Fruit fly (Drosophila melanogaster) whole organism, embryonic: ENCODE data around the gene slam.

Experiments used
- Abd-B ChIP-seq: fragments of 200-800 bp; sonication (Bioruptor generic); optimal IDR thresholded peaks from 2 replicates; lab custom pipeline; 2018; ENCODE audit warnings: missing biosample characterization, mild to moderate bottlenecking, missing genetic modification characterization, moderate library complexity
- Adf1 ChIP-seq: fragments of 200-800 bp; sonication (Bioruptor generic); IDR thresholded peaks from 2 replicates; pipeline ENCODE4 v1.3.6; 2022; ENCODE audit warnings: missing biosample characterization, missing genetic modification characterization
- BEAF-32 ChIP-seq: fragments of 200-800 bp; sonication (Bioruptor generic); optimal IDR thresholded peaks from 3 replicates; lab custom pipeline; 2017; ENCODE audit warnings: missing biosample characterization, missing genetic modification characterization, mild to moderate bottlenecking, moderate library complexity, missing genetic modification reagents
- Bgb ChIP-seq: fragments of 200-800 bp; sonication (Bioruptor generic); IDR thresholded peaks from 2 replicates; pipeline ENCODE4 v1.3.6; 2022; ENCODE audit warnings: missing biosample characterization, missing genetic modification characterization; ENCODE audit not compliant: partially characterized antibody
- CG10147 ChIP-seq: fragments of 200-800 bp; sonication (Bioruptor generic); optimal IDR thresholded peaks from 2 replicates; lab custom pipeline; 2019; ENCODE audit warnings: missing biosample characterization, mild to moderate bottlenecking, missing genetic modification characterization, moderate library complexity
- CG10274 ChIP-seq: fragments of 200-800 bp; sonication (Bioruptor generic); optimal IDR thresholded peaks from 3 replicates; lab custom pipeline; 2017; ENCODE audit warnings: missing biosample characterization, mild to moderate bottlenecking, missing genetic modification characterization
- CG10431 ChIP-seq: fragments of 200-800 bp; sonication (Bioruptor generic); optimal IDR thresholded peaks from 3 replicates; lab custom pipeline; 2018; ENCODE audit warnings: missing biosample characterization, mild to moderate bottlenecking, missing genetic modification characterization
- CG12942 ChIP-seq: fragments of 200-800 bp; sonication (Bioruptor generic); optimal IDR thresholded peaks from 3 replicates; lab custom pipeline; 2016; ENCODE audit warnings: missing biosample characterization, missing genetic modification characterization
- CG13287 ChIP-seq: fragments of 200-800 bp; sonication (Bioruptor generic); IDR thresholded peaks from 2 replicates; pipeline ENCODE4 v1.3.6; 2022; ENCODE audit warnings: missing biosample characterization, missing genetic modification characterization; ENCODE audit not compliant: partially characterized antibody
- CG1602 ChIP-seq: fragments of 200-800 bp; sonication (Bioruptor generic); optimal IDR thresholded peaks from 3 replicates; lab custom pipeline; 2016; ENCODE audit warnings: missing biosample characterization, missing genetic modification characterization
- CG1603 ChIP-seq: fragments of 200-800 bp; sonication (Bioruptor generic); optimal IDR thresholded peaks from 2 replicates; lab custom pipeline; 2019; ENCODE audit warnings: missing biosample characterization, mild to moderate bottlenecking, missing genetic modification characterization, moderate library complexity
- CG1647 ChIP-seq: fragments of 200-800 bp; sonication (Bioruptor generic); optimal IDR thresholded peaks from 3 replicates; lab custom pipeline; 2016; ENCODE audit warnings: missing biosample characterization, missing genetic modification characterization
- CG2712 ChIP-seq: fragments of 200-800 bp; optimal IDR thresholded peaks from 3 replicates; lab custom pipeline; 2019; ENCODE audit warnings: missing biosample characterization, mild to moderate bottlenecking, missing genetic modification characterization, moderate library complexity
- CG2889 ChIP-seq: fragments of 200-800 bp; sonication (Bioruptor generic); IDR thresholded peaks from 3 replicates; pipeline ENCODE4 v1.3.6; 2022; ENCODE audit warnings: missing biosample characterization, missing genetic modification characterization
- CG32772 ChIP-seq: fragments of 200-800 bp; sonication (Bioruptor generic); IDR thresholded peaks from 2 replicates; pipeline ENCODE4 v1.3.6; 2022; ENCODE audit warnings: missing biosample characterization, missing genetic modification characterization
- CG4424 ChIP-seq: fragments of 200-800 bp; sonication (Bioruptor generic); optimal IDR thresholded peaks from 3 replicates; lab custom pipeline; 2016; ENCODE audit warnings: missing biosample characterization, missing genetic modification characterization
- CkIIα-i1 ChIP-seq: fragments of 200-800 bp; sonication (Bioruptor generic); IDR thresholded peaks from 2 replicates; pipeline ENCODE4 v1.3.6; 2022; ENCODE audit warnings: missing biosample characterization, missing genetic modification characterization
- D ChIP-seq, 2 experiments: fragments of 200-800 bp in 1 of 2; fragments of >200 bp in 1 of 2; sonication (Bioruptor generic) in 1 of 2; optimal IDR thresholded peaks; 2 replicates in 1 of 2; 3 replicates in 1 of 2; lab custom pipeline; 2017; ENCODE audit warnings: mild to moderate bottlenecking in 1 of 2, missing biosample characterization in 1 of 2, missing genetic modification characterization in 1 of 2, missing genetic modification reagents in 1 of 2
- Hmx ChIP-seq: fragments of 200-800 bp; sonication (Bioruptor generic); optimal IDR thresholded peaks from 2 replicates; lab custom pipeline; 2016; ENCODE audit warnings: missing biosample characterization, missing genetic modification characterization
- Jarid2 ChIP-seq: fragments of 200-800 bp; sonication (Bioruptor generic); optimal IDR thresholded peaks from 3 replicates; lab custom pipeline; 2017; ENCODE audit warnings: mild to moderate bottlenecking, missing biosample characterization, missing genetic modification reagents, missing genetic modification characterization
- Lhr ChIP-seq: fragments of 200-800 bp; sonication (Bioruptor generic); optimal IDR thresholded peaks from 3 replicates; lab custom pipeline; 2017; ENCODE audit warnings: mild to moderate bottlenecking, missing biosample characterization, missing genetic modification reagents, missing genetic modification characterization
- Meics ChIP-seq: fragments of 200-800 bp; sonication (Bioruptor generic); optimal IDR thresholded peaks from 2 replicates; lab custom pipeline; 2017; ENCODE audit warnings: missing biosample characterization, mild to moderate bottlenecking, missing genetic modification characterization
- Poxn ChIP-seq: fragments of 200-800 bp; sonication (Bioruptor generic); IDR thresholded peaks from 2 replicates; pipeline ENCODE4 v1.3.6; 2022; ENCODE audit warnings: missing biosample characterization, missing genetic modification characterization
- Side ChIP-seq: fragments of 200-800 bp; sonication (Bioruptor generic); optimal IDR thresholded peaks from 2 replicates; lab custom pipeline; 2016; ENCODE audit warnings: missing biosample characterization, missing genetic modification characterization
- Sry-δ ChIP-seq: fragments of 200-800 bp; sonication (Bioruptor generic); optimal IDR thresholded peaks from 2 replicates; lab custom pipeline; 2016; ENCODE audit warnings: missing biosample characterization, missing genetic modification characterization
- bbx ChIP-seq: fragments of 200-800 bp; sonication (Bioruptor generic); IDR thresholded peaks from 2 replicates; pipeline ENCODE4 v1.3.6; 2022; ENCODE audit warnings: missing biosample characterization, missing genetic modification characterization; ENCODE audit not compliant: partially characterized antibody
- chm ChIP-seq: fragments of 200-800 bp; sonication (Bioruptor generic); IDR thresholded peaks from 2 replicates; pipeline ENCODE4 v1.3.6; 2022; ENCODE audit warnings: missing biosample characterization, missing genetic modification characterization
- dpn ChIP-seq, 2 experiments: fragments of 200-800 bp; sonication (Bioruptor generic); optimal IDR thresholded peaks; 3 replicates each; lab custom pipeline; 2016; ENCODE audit warnings: missing biosample characterization in 2 of 2, missing genetic modification characterization in 2 of 2
- fd102C ChIP-seq: fragments of 200-800 bp; sonication (Bioruptor generic); optimal IDR thresholded peaks from 2 replicates; lab custom pipeline; 2018; ENCODE audit warnings: missing biosample characterization, mild to moderate bottlenecking, missing genetic modification characterization, moderate library complexity
- her ChIP-seq: fragments of 200-800 bp; sonication (Bioruptor generic); optimal IDR thresholded peaks from 2 replicates; lab custom pipeline; 2016; ENCODE audit warnings: missing biosample characterization, missing genetic modification characterization
- kni ChIP-seq: fragments of 200-800 bp; sonication (Bioruptor generic); optimal IDR thresholded peaks from 3 replicates; lab custom pipeline; 2017; ENCODE audit warnings: mild to moderate bottlenecking, missing biosample characterization, missing genetic modification reagents, missing genetic modification characterization
- knrl ChIP-seq: fragments of 200-800 bp; sonication (Bioruptor generic); IDR thresholded peaks from 3 replicates; pipeline ENCODE4 v1.3.6; 2022; ENCODE audit warnings: missing biosample characterization, missing genetic modification characterization; ENCODE audit not compliant: partially characterized antibody
- mirr ChIP-seq: fragments of 200-800 bp; sonication (Bioruptor generic); optimal IDR thresholded peaks from 3 replicates; lab custom pipeline; 2018; ENCODE audit warnings: missing biosample characterization, mild to moderate bottlenecking, missing genetic modification characterization
- nom ChIP-seq: fragments of 200-800 bp; sonication (Bioruptor generic); optimal IDR thresholded peaks from 2 replicates; lab custom pipeline; 2017; ENCODE audit warnings: missing biosample characterization, missing genetic modification characterization, mild to moderate bottlenecking, moderate library complexity, missing genetic modification reagents
- p53 ChIP-seq: fragments of 200-800 bp; sonication (Bioruptor generic); optimal IDR thresholded peaks from 2 replicates; lab custom pipeline; 2016; ENCODE audit warnings: missing biosample characterization, missing genetic modification characterization
- prd ChIP-seq, 3 experiments: fragments of >200 bp in 2 of 3; fragments of 200-800 bp in 1 of 3; sonication (Bioruptor generic) in 1 of 3; optimal IDR thresholded peaks in 2 of 3; IDR thresholded peaks in 1 of 3; 2 replicates in 2 of 3; 3 replicates in 1 of 3; pipeline versions ENCODE4 v1.3.6 to Lab custom; 2017 to 2022; ENCODE audit warnings: missing biosample characterization in 1 of 3, missing genetic modification characterization in 1 of 3
- psq ChIP-seq: fragments of 200-800 bp; sonication (Bioruptor generic); optimal IDR thresholded peaks from 2 replicates; lab custom pipeline; 2017; ENCODE audit warnings: missing biosample characterization, missing genetic modification characterization
- scrt ChIP-seq: fragments of 200-800 bp; sonication (Bioruptor generic); optimal IDR thresholded peaks from 2 replicates; lab custom pipeline; 2018; ENCODE audit warnings: missing biosample characterization, mild to moderate bottlenecking, missing genetic modification characterization, moderate library complexity
- sens ChIP-seq: fragments of 200-800 bp; sonication (Bioruptor generic); peaks from one replicate; lab custom pipeline; 2016; ENCODE audit warnings: missing biosample characterization, missing genetic modification characterization
- sr ChIP-seq: fragments of 200-800 bp; sonication (Bioruptor generic); IDR thresholded peaks from 3 replicates; pipeline ENCODE4 v1.3.6; 2022; ENCODE audit warnings: missing biosample characterization, missing genetic modification characterization
- tio ChIP-seq: fragments of 200-800 bp; sonication (Bioruptor generic); optimal IDR thresholded peaks from 2 replicates; lab custom pipeline; 2017; ENCODE audit warnings: missing biosample characterization, missing genetic modification characterization, inconsistent platforms

slam gene

DNA sequence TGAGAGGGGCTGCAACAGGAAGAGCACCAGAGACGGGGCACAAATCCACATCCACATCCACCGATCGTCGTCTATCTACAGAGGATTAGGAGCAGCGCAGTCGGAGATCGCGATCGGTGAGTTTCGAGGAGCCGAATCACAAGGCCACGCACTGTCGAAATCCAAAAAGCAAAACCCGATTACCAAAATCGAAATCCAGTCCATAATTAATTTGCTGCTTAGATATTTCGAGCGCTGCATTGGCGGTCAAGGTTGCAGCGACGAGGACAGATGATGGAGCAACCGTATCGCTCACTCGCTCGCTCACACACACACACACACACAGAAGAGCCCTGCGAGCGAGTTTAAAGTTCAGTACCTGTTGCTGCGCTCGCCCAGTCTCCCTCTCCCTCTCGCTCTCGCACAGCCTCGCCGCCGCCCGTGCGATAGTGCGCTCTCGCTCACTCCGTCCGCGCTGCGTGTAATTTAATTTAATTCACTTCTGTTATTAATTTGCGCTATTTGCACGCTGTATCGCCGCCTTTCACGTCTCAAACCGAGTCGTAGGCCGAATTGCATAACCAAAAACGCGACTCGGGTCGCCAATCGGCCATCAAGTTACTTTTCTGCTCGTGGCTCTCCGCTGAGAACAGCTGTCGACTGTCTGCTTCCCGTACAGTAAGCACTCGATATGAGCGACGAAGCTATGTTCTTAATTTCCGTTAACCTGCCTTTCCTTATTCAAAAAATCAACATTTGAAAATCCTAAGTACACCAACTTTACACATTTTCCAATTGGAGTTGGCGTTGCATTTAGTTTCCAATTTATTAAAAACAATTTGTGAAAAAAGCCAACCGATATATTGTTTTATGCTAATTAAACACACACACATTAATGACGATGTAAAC lies 32.9 kb upstream of the slam start (continued):
- TF ChIP-seq Side (GFP tag; lab: Kevin White, UChicago) (peak; percentile 4), nom (GFP tag; lab: Kevin White, UChicago) (peak; percentile 94), p53 (GFP tag; lab: Kevin White, UChicago) (no peak), psq (no peak), sr (no peak), fd102C (GFP tag; lab: Kevin White, UChicago) (no peak), Abd-B (no peak), chm (GFP tag; lab: Robert Waterston, UW) (peak; percentile 19; the same call in 1 of the 2 replicates)

DNA sequence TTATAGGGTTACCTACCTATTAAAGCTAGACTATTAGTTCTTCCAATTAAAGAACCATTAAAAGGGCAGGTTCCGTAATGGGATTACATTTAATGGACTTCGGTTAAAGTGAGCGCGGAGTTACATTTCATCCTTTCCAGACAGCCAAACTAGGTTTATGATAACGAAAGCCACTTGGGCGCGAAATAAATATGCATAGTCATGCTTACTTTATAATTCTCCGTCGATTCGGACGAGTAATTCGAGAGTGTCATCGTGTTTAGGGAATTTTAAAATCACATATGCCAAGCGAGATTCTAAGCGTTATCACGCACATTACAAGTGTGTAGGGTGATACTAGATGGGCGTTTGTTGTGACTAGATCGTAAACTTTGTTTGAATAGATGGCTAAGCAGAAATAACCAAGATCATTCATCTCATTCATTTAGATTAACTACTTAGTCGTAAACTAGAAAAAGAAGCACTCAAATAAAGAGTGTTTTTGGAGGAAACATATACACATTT lies 31.9 kb upstream of the slam start:
- TF ChIP-seq CG10431 (GFP tag; lab: Kevin White, UChicago), result no peak
- no peak for TF ChIP-seq CG2889 (GFP tag; lab: Robert Waterston, UW)
- TF ChIP-seq CG10274 (GFP tag; lab: Kevin White, UChicago), result peak; percentile 24
- no peak for TF ChIP-seq Poxn
- no peak for TF ChIP-seq prd (optimal IDR thresholded peaks at IDR 0.05; lab: Kevin White, UChicago)
- TF ChIP-seq prd (GFP tag; IDR thresholded peaks at IDR 0.05; lab: Robert Waterston, UW), result no peak
- TF ChIP-seq CG12942, result no peak

DNA sequence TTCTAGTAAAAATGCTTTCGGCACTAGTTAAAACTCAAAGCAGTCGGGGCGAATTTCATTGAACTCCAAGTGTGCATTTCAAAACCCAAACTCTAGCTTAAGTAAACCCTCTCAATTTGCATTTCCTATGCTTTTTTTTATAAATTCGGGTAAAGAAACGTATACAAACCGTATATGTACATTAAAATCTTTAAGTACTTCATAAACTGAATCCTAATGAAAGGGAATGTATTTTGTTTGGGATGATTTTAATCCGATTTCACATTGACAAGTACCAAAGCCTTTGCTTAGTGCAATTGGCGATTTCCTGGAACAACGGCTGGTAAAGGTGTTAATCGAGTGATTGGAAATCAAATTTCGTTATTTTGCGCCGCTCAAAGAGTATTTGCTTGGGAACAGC lies 30.9 kb upstream of the slam start:
- no peak for TF ChIP-seq CG10147 (GFP tag; lab: Kevin White, UChicago)
- TF ChIP-seq Bgb (GFP tag; lab: Robert Waterston, UW), result no peak
- no peak for TF ChIP-seq Hmx (GFP tag; lab: Kevin White, UChicago)
- TF ChIP-seq bbx (GFP tag; lab: Robert Waterston, UW), result no peak
- no peak for TF ChIP-seq CG13287
- no peak for TF ChIP-seq D (optimal IDR thresholded peaks at IDR 0.05; lab: Kevin White, UChicago)
- TF ChIP-seq D (GFP tag; optimal IDR thresholded peaks at IDR 0.05; lab: Kevin White, UChicago), result no peak
- no peak for TF ChIP-seq tio (GFP tag; lab: Kevin White, UChicago)
- no peak for TF ChIP-seq CG32772 (GFP tag; lab: Robert Waterston, UW)
- no peak for TF ChIP-seq CG2712
- no peak for TF ChIP-seq CG1603 (tag; lab: Kevin White, UChicago)
- TF ChIP-seq kni (GFP tag; lab: Kevin White, UChicago), result no peak
- TF ChIP-seq, all 482 proteins: peak for 0

DNA sequence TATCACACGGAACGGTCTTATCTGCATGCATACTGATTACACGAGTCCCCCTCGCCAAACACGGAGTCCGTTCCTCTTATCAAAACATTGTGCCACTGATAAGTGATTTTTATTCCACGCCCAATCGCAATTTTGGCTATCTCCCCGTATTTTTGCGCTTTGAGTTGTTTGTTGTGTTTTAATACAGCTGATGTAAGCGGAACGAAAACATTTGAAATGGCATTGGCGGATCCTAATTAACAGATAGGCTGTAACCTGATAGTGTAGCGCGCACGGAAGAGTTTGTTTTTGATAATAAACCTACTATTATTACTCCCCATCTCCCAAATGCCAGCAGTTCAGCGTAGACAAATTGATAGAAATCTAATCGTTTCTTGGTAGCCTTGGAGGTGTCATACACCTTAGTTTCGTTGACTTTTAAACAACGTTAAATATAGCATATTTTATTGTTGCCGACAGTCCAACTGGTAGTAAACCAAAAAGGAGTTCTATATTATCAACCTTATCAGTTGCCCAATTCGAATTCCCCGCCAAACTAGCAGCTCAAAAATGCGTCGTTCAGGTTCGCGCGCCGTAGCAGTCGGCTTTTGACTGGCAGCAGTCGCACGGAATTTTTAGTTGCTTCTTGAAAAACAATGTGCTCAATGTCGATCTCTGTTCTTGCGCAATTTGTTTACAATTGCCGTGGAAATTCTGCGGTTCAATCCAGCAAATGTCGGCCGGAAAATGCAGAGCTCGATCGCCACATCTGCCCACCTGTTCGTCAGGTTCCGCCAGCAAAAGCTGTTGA lies 28.9 kb upstream of the slam start:
- TF ChIP-seq Meics (peak; percentile 5), her (peak; percentile 100), knrl (GFP tag; lab: Robert Waterston, UW) (peak; percentile 36; the same call in 1 of the 3 replicates), scrt (no peak), BEAF-32 (GFP tag; lab: Kevin White, UChicago) (peak; percentile 33), Adf1 (GFP tag; lab: Robert Waterston, UW) (0 out of 2 replicates have a peak, but pooled peaks have one; percentile 9), sens (GFP tag; lab: Kevin White, UChicago) (peak; percentile 67), CkIIα-i1 (GFP tag; lab: Robert Waterston, UW) (no peak), bbx (GFP tag; lab: Robert Waterston, UW) (peak; percentile 50), mirr (GFP tag; lab: Kevin White, UChicago) (peak; percentile 100), dpn (GFP tag; optimal IDR thresholded peaks at IDR 0.05; lab: Kevin White, UChicago) (peak; percentile 0 to 24), CG4424 (GFP tag; lab: Kevin White, UChicago) (no peak), Jarid2 (GFP tag; lab: Kevin White, UChicago) (peak; percentile 19), CG1647 (peak; percentile 3), Sry-δ (peak; percentile 31), Lhr (GFP tag; lab: Kevin White, UChicago) (peak; percentile 16), CG1602 (GFP tag; lab: Kevin White, UChicago) (no peak)
